Fruit fly (Drosophila melanogaster) whole organism, embryonic: ENCODE data around the gene Ythdf.

Experiments
- Adf1 ChIP-seq: fragments of 200-800 bp; sonication (Bioruptor generic); IDR thresholded peaks from 2 replicates; pipeline ENCODE4 v1.3.6; 2022; ENCODE audit warnings: missing biosample characterization, missing genetic modification characterization
- B-H1 ChIP-seq: fragments of 200-800 bp; sonication (Bioruptor generic); IDR thresholded peaks from 3 replicates; pipeline ENCODE4 v1.3.6; 2022; ENCODE audit warnings: missing biosample characterization, missing genetic modification characterization
- B-H2 ChIP-seq: fragments of 200-800 bp; sonication (Bioruptor generic); optimal IDR thresholded peaks from 2 replicates; lab custom pipeline; 2018; ENCODE audit warnings: missing biosample characterization, mild to moderate bottlenecking, missing genetic modification characterization
- CG1233 ChIP-seq: fragments of 200-800 bp; sonication (Bioruptor generic); optimal IDR thresholded peaks from 4 replicates; lab custom pipeline; 2018; ENCODE audit warnings: missing biosample characterization, mild to moderate bottlenecking, missing genetic modification characterization
- CG12391 ChIP-seq: fragments of 200-800 bp; sonication (Bioruptor generic); optimal IDR thresholded peaks from 3 replicates; lab custom pipeline; 2018; ENCODE audit warnings: missing biosample characterization, mild to moderate bottlenecking, missing genetic modification characterization, moderate library complexity
- CG12769 ChIP-seq: fragments of 200-800 bp; sonication (Bioruptor generic); optimal IDR thresholded peaks from 2 replicates; lab custom pipeline; 2019; ENCODE audit warnings: missing biosample characterization, mild to moderate bottlenecking, missing genetic modification characterization, moderate library complexity
- CG12942 ChIP-seq: fragments of 200-800 bp; sonication (Bioruptor generic); optimal IDR thresholded peaks from 3 replicates; lab custom pipeline; 2016; ENCODE audit warnings: missing biosample characterization, missing genetic modification characterization
- CG13296 ChIP-seq: fragments of 200-800 bp; sonication (Bioruptor generic); optimal IDR thresholded peaks from 3 replicates; lab custom pipeline; 2018; ENCODE audit warnings: missing biosample characterization, mild to moderate bottlenecking, missing genetic modification characterization
- CG17328 ChIP-seq: fragments of 200-800 bp; sonication (Bioruptor generic); IDR thresholded peaks from 2 replicates; pipeline ENCODE4 v1.3.6; 2022; ENCODE audit warnings: missing biosample characterization, missing genetic modification characterization
- CG31224 ChIP-seq: fragments of 200-800 bp; sonication (Bioruptor generic); IDR thresholded peaks from 2 replicates; pipeline ENCODE4 v1.3.6; 2022; ENCODE audit warnings: missing biosample characterization, missing genetic modification characterization
- CG34422 ChIP-seq: fragments of 200-800 bp; sonication (Bioruptor generic); IDR thresholded peaks from 3 replicates; pipeline ENCODE4 v1.3.6; 2022; ENCODE audit warnings: missing biosample characterization, missing genetic modification characterization
- CG4707 ChIP-seq: fragments of 200-800 bp; sonication (Bioruptor generic); optimal IDR thresholded peaks from 2 replicates; lab custom pipeline; 2018; ENCODE audit warnings: missing biosample characterization, mild to moderate bottlenecking, missing genetic modification characterization, moderate library complexity
- CG4820 ChIP-seq: fragments of 200-800 bp; sonication (Bioruptor generic); optimal IDR thresholded peaks from 3 replicates; lab custom pipeline; 2016; ENCODE audit warnings: missing biosample characterization, missing genetic modification characterization
- CG8765 ChIP-seq: fragments of 200-800 bp; sonication (Bioruptor generic); IDR thresholded peaks from 2 replicates; pipeline ENCODE4 v1.3.6; 2022; ENCODE audit warnings: missing biosample characterization, missing genetic modification characterization
- CG8944 ChIP-seq: fragments of 200-800 bp; sonication (Bioruptor generic); optimal IDR thresholded peaks from 3 replicates; lab custom pipeline; 2016; ENCODE audit warnings: missing biosample characterization, missing genetic modification characterization
- Chrac-16 ChIP-seq: fragments of 200-800 bp; sonication (Bioruptor generic); optimal IDR thresholded peaks from 3 replicates; lab custom pipeline; 2016; ENCODE audit warnings: missing biosample characterization, missing genetic modification characterization
- Dek ChIP-seq: fragments of 200-800 bp; sonication (Bioruptor generic); optimal IDR thresholded peaks from 3 replicates; lab custom pipeline; 2019; ENCODE audit warnings: missing biosample characterization, mild to moderate bottlenecking, missing genetic modification characterization, moderate library complexity
- Dip2 ChIP-seq: fragments of 200-800 bp; sonication (Bioruptor generic); IDR thresholded peaks from 2 replicates; pipeline ENCODE4 v1.3.6; 2022; ENCODE audit warnings: missing biosample characterization, missing genetic modification characterization
- Dref ChIP-seq: fragments of 200-800 bp; sonication (Bioruptor generic); IDR thresholded peaks from 2 replicates; pipeline ENCODE4 v1.3.6; 2022; ENCODE audit warnings: missing biosample characterization, missing genetic modification characterization
- Gsc ChIP-seq: fragments of 200-800 bp; sonication (Bioruptor generic); IDR thresholded peaks from 2 replicates; pipeline ENCODE4 v1.3.6; 2022; ENCODE audit warnings: missing biosample characterization, missing genetic modification characterization
- H2.0 ChIP-seq: fragments of 200-800 bp; sonication (Bioruptor generic); IDR thresholded peaks from 2 replicates; pipeline ENCODE4 v1.3.6; 2022; ENCODE audit warnings: missing biosample characterization, missing genetic modification characterization
- HLH54F ChIP-seq: fragments of 200-800 bp; sonication (Bioruptor generic); optimal IDR thresholded peaks from 3 replicates; lab custom pipeline; 2016; ENCODE audit warnings: missing biosample characterization, missing genetic modification characterization
- Hmx ChIP-seq: fragments of 200-800 bp; sonication (Bioruptor generic); optimal IDR thresholded peaks from 2 replicates; lab custom pipeline; 2016; ENCODE audit warnings: missing biosample characterization, missing genetic modification characterization
- Hr3 ChIP-seq: fragments of 200-800 bp; sonication (Bioruptor generic); optimal IDR thresholded peaks from 3 replicates; lab custom pipeline; 2016; ENCODE audit warnings: missing biosample characterization, missing genetic modification characterization
- Opbp ChIP-seq: fragments of 200-800 bp; sonication (Bioruptor generic); IDR thresholded peaks from 3 replicates; pipeline ENCODE4 v1.3.6; 2022; ENCODE audit warnings: missing biosample characterization, missing genetic modification characterization; ENCODE audit not compliant: partially characterized antibody
- Sin3A ChIP-seq: fragments of >200 bp; optimal IDR thresholded peaks from 2 replicates; lab custom pipeline; 2018
- Sry-β ChIP-seq: fragments of 200-800 bp; sonication (Bioruptor generic); optimal IDR thresholded peaks from 2 replicates; lab custom pipeline; 2018; ENCODE audit warnings: missing biosample characterization, mild to moderate bottlenecking, missing genetic modification characterization, moderate library complexity
- Trl ChIP-seq, 3 experiments: fragments of >200 bp in 2 of 3; fragments of 200-800 bp in 1 of 3; sonication (Bioruptor generic) in 1 of 3; optimal IDR thresholded peaks; 2 replicates in 1 of 3; 3 replicates in 2 of 3; lab custom pipeline; 2016 to 2017; ENCODE audit warnings: missing biosample characterization in 1 of 3, missing genetic modification characterization in 1 of 3
- Xbp1 ChIP-seq: fragments of 200-800 bp; sonication (Bioruptor generic); optimal IDR thresholded peaks from 3 replicates; lab custom pipeline; 2016; ENCODE audit warnings: missing biosample characterization, mild to moderate bottlenecking, missing genetic modification characterization
- amos ChIP-seq: fragments of 200-800 bp; sonication (Bioruptor generic); IDR thresholded peaks from 2 replicates; pipeline ENCODE4 v1.3.6; 2022; ENCODE audit warnings: missing biosample characterization, missing genetic modification characterization; ENCODE audit not compliant: partially characterized antibody
- ato ChIP-seq: fragments of 200-800 bp; sonication (Bioruptor generic); IDR thresholded peaks from 2 replicates; pipeline ENCODE4 v1.3.6; 2022; ENCODE audit warnings: missing biosample characterization, missing genetic modification characterization; ENCODE audit not compliant: partially characterized antibody
- bowl ChIP-seq: fragments of 200-800 bp; sonication (Bioruptor generic); IDR thresholded peaks from 2 replicates; pipeline ENCODE4 v1.3.6; 2022; ENCODE audit warnings: missing biosample characterization, missing genetic modification characterization
- bsh ChIP-seq, 2 experiments: fragments of 200-800 bp; sonication (Bioruptor generic); optimal IDR thresholded peaks; 2 replicates each; lab custom pipeline; 2017 to 2018; ENCODE audit warnings: mild to moderate bottlenecking in 2 of 2, missing biosample characterization in 2 of 2, missing genetic modification characterization in 2 of 2, moderate library complexity in 1 of 2
- crp ChIP-seq, 2 experiments: fragments of 200-800 bp; sonication (Bioruptor generic); optimal IDR thresholded peaks; 2 replicates in 1 of 2; 3 replicates in 1 of 2; lab custom pipeline; 2017; ENCODE audit warnings: missing biosample characterization in 2 of 2, missing genetic modification characterization in 2 of 2, mild to moderate bottlenecking in 1 of 2, moderate library complexity in 1 of 2
- dati ChIP-seq: fragments of 200-800 bp; sonication (Bioruptor generic); IDR thresholded peaks from 2 replicates; pipeline ENCODE4 v1.3.6; 2022; ENCODE audit warnings: missing biosample characterization, missing genetic modification characterization
- kni ChIP-seq: fragments of 200-800 bp; sonication (Bioruptor generic); optimal IDR thresholded peaks from 3 replicates; lab custom pipeline; 2017; ENCODE audit warnings: mild to moderate bottlenecking, missing biosample characterization, missing genetic modification reagents, missing genetic modification characterization
- knrl ChIP-seq: fragments of 200-800 bp; sonication (Bioruptor generic); IDR thresholded peaks from 3 replicates; pipeline ENCODE4 v1.3.6; 2022; ENCODE audit warnings: missing biosample characterization, missing genetic modification characterization; ENCODE audit not compliant: partially characterized antibody
- luna ChIP-seq: fragments of 200-800 bp; sonication (Bioruptor generic); optimal IDR thresholded peaks from 2 replicates; lab custom pipeline; 2016; ENCODE audit warnings: missing biosample characterization, missing genetic modification characterization
- maf-S ChIP-seq: fragments of 200-800 bp; sonication (Bioruptor generic); optimal IDR thresholded peaks from 2 replicates; lab custom pipeline; 2016; ENCODE audit warnings: missing biosample characterization, missing genetic modification characterization
- mld ChIP-seq: fragments of 200-800 bp; sonication (Bioruptor generic); IDR thresholded peaks from 3 replicates; pipeline ENCODE4 v1.3.6; 2022; ENCODE audit warnings: missing biosample characterization, missing genetic modification characterization; ENCODE audit not compliant: partially characterized antibody
- pho ChIP-seq: fragments of 200-800 bp; sonication (Bioruptor generic); optimal IDR thresholded peaks from 2 replicates; lab custom pipeline; 2016; ENCODE audit warnings: missing biosample characterization, missing genetic modification characterization
- psq ChIP-seq: fragments of 200-800 bp; sonication (Bioruptor generic); optimal IDR thresholded peaks from 2 replicates; lab custom pipeline; 2017; ENCODE audit warnings: missing biosample characterization, missing genetic modification characterization
- rib ChIP-seq: fragments of 200-800 bp; sonication (Bioruptor generic); IDR thresholded peaks from 2 replicates; pipeline ENCODE4 v1.3.6; 2022; ENCODE audit warnings: missing biosample characterization, missing genetic modification characterization
- scrt ChIP-seq: fragments of 200-800 bp; sonication (Bioruptor generic); optimal IDR thresholded peaks from 2 replicates; lab custom pipeline; 2018; ENCODE audit warnings: missing biosample characterization, mild to moderate bottlenecking, missing genetic modification characterization, moderate library complexity
- sna ChIP-seq: fragments of 200-800 bp; sonication (Bioruptor generic); IDR thresholded peaks from 2 replicates; pipeline ENCODE4 v1.3.6; 2022; ENCODE audit warnings: missing biosample characterization, missing genetic modification characterization; ENCODE audit not compliant: partially characterized antibody
- stc ChIP-seq: fragments of 200-800 bp; sonication (Bioruptor generic); IDR thresholded peaks from 2 replicates; pipeline ENCODE4 v1.3.6; 2022; ENCODE audit warnings: missing biosample characterization, missing genetic modification characterization
- tio ChIP-seq: fragments of 200-800 bp; sonication (Bioruptor generic); optimal IDR thresholded peaks from 2 replicates; lab custom pipeline; 2017; ENCODE audit warnings: missing biosample characterization, missing genetic modification characterization, inconsistent platforms
- wdn ChIP-seq: fragments of 200-800 bp; sonication (Bioruptor generic); IDR thresholded peaks from 2 replicates; pipeline ENCODE4 v1.3.6; 2022; ENCODE audit warnings: missing biosample characterization, missing genetic modification characterization

The Ythdf gene

dm6 chr3R:25004763-25005162 lies 34.3 kb downstream of the Ythdf start (continued):
- TF ChIP-seq CG13296 (GFP tag; lab: Kevin White, UChicago), result no peak
- peak; percentile 72 for TF ChIP-seq CG12769 (tag; lab: Kevin White, UChicago)
- TF ChIP-seq CG8765 (GFP tag; lab: Robert Waterston, UW), result no peak
- no peak for TF ChIP-seq CG4707 (GFP tag; lab: Kevin White, UChicago)
- no peak for TF ChIP-seq wdn (GFP tag; lab: Robert Waterston, UW)
- TF ChIP-seq Dek (tag; lab: Kevin White, UChicago), result no peak
- TF ChIP-seq bowl (GFP tag; lab: Robert Waterston, UW), result no peak
- TF ChIP-seq stc (GFP tag; lab: Robert Waterston, UW), result peak; percentile 68
- peak; percentile 70 for TF ChIP-seq CG17328
- TF ChIP-seq pho (GFP tag; lab: Kevin White, UChicago), result peak; percentile 14
- no peak for TF ChIP-seq Dref
- TF ChIP-seq CG12391 (tag; lab: Kevin White, UChicago), result peak; percentile 54
- no peak for TF ChIP-seq Sry-β (GFP tag; lab: Kevin White, UChicago)
- peak; percentile 50 for TF ChIP-seq tio (GFP tag; lab: Kevin White, UChicago)
- TF ChIP-seq Opbp, result no peak
- TF ChIP-seq dati (GFP tag; lab: Robert Waterston, UW), result no peak
- TF ChIP-seq Trl (optimal IDR thresholded peaks at IDR 0.05; lab: Kevin White, UChicago), result no peak
- peak; percentile 6 for TF ChIP-seq Trl (GFP tag; optimal IDR thresholded peaks at IDR 0.05; lab: Kevin White, UChicago)
- no peak for TF ChIP-seq HLH54F
- no peak for TF ChIP-seq ato (GFP tag; lab: Robert Waterston, UW)
- peak; percentile 30; the same call in 1 of the 2 replicates for TF ChIP-seq CG31224
- TF ChIP-seq Chrac-16 (GFP tag; lab: Kevin White, UChicago), result peak; percentile 50
- TF ChIP-seq kni (GFP tag; lab: Kevin White, UChicago), result no peak
- TF ChIP-seq B-H1 (GFP tag; lab: Robert Waterston, UW), result peak; percentile 60; the same call in 2 of the 3 replicates
- TF ChIP-seq scrt, result no peak
- peak; percentile 39 for TF ChIP-seq Hr3
- no peak for TF ChIP-seq rib
- TF ChIP-seq CG4820, result peak; percentile 54
- no peak for TF ChIP-seq psq (GFP tag; lab: Kevin White, UChicago)
- peak; percentile 25 for TF ChIP-seq CG1233 (GFP tag; lab: Kevin White, UChicago)
- TF ChIP-seq bsh (GFP tag; optimal IDR thresholded peaks at IDR 0.05; lab: Kevin White, UChicago), result peak in 1 of 2 experiments; percentile 68
- TF ChIP-seq CG12942 (GFP tag; lab: Kevin White, UChicago), result peak; percentile 44
- TF ChIP-seq Xbp1 (GFP tag; lab: Kevin White, UChicago), result peak; percentile 72
- TF ChIP-seq Sin3A (lab: Kevin White, UChicago), result no peak
- no peak for TF ChIP-seq Adf1
- peak; percentile 30 for TF ChIP-seq CG8944 (GFP tag; lab: Kevin White, UChicago)
- TF ChIP-seq amos, result no peak
- TF ChIP-seq crp (GFP tag; optimal IDR thresholded peaks at IDR 0.05; lab: Kevin White, UChicago), result no peak
- no peak for TF ChIP-seq B-H2
- no peak for TF ChIP-seq Dip2 (GFP tag; lab: Robert Waterston, UW)
- no peak for TF ChIP-seq mld
- no peak for TF ChIP-seq sna
- TF ChIP-seq maf-S (GFP tag; lab: Kevin White, UChicago), result no peak
- TF ChIP-seq Gsc (GFP tag; lab: Robert Waterston, UW), result peak; percentile 17; the same call in 1 of the 2 replicates
- no peak for TF ChIP-seq luna
- TF ChIP-seq knrl (GFP tag; lab: Robert Waterston, UW), result no peak
- no peak for TF ChIP-seq Hmx (GFP tag; lab: Kevin White, UChicago)
- TF ChIP-seq CG34422, result 0 out of 3 replicates have a peak, but pooled peaks have one; percentile 17
- TF ChIP-seq H2.0 (GFP tag; lab: Robert Waterston, UW), result peak; percentile 72
